Worm (Caenorhabditis elegans) whole organism, young adult: ENCODE results near the gene glt-4.

Experiments
- B0019.2 ChIP-seq: fragments of 200-800 bp; sonication (Bioruptor generic); conservative IDR thresholded peaks from 2 replicates; pipeline ENCODE4 v1.3.6; 2022; ENCODE audit warnings: missing genetic modification reagents, missing genetic modification characterization, missing compliant biosample characterization
- B0035.1 ChIP-seq: sonication (generic microtip); optimal IDR thresholded peaks from 2 replicates; lab custom pipeline; 2016; ENCODE audit warnings: missing genetic modification characterization, mild to moderate bottlenecking, missing compliant biosample characterization, missing genotype, missing genetic modification reagents
- B0261.1 ChIP-seq: sonication (generic microtip); optimal IDR thresholded peaks from 2 replicates; lab custom pipeline; 2016; ENCODE audit warnings: mild to moderate bottlenecking, missing genetic modification characterization, moderate library complexity, missing compliant biosample characterization
- C17E4.6 ChIP-seq: fragments of 200-800 bp; sonication (Bioruptor generic); IDR thresholded peaks from 2 replicates; pipeline ENCODE4 v1.3.6; 2022; ENCODE audit warnings: missing genetic modification reagents, missing genetic modification characterization, missing compliant biosample characterization
- F10E7.11 ChIP-seq: sonication (generic microtip); optimal IDR thresholded peaks from 2 replicates; lab custom pipeline; 2017; ENCODE audit warnings: mild to moderate bottlenecking, missing genetic modification characterization, moderate library complexity, missing compliant biosample characterization
- F33H1.4 ChIP-seq: fragments of 200-800 bp; sonication (Bioruptor generic); IDR thresholded peaks from 2 replicates; pipeline ENCODE4 v1.3.6; 2022; ENCODE audit warnings: missing genetic modification reagents, missing genetic modification characterization, missing compliant biosample characterization
- F39B2.1 ChIP-seq: fragments of 200-800 bp; sonication (Bioruptor generic); IDR thresholded peaks from 2 replicates; pipeline ENCODE4 v1.3.6; 2022; ENCODE audit warnings: missing genetic modification reagents, missing genetic modification characterization, missing compliant biosample characterization
- F49E8.2 ChIP-seq: sonication (generic microtip); optimal IDR thresholded peaks from 3 replicates; lab custom pipeline; 2017; ENCODE audit warnings: missing genetic modification characterization, mild to moderate bottlenecking, missing compliant biosample characterization, antibody characterized with exemption, moderate library complexity; ENCODE audit not compliant: insufficient read depth
- T07F8.4 ChIP-seq: sonication (generic microtip); optimal IDR thresholded peaks from 2 replicates; lab custom pipeline; 2016; ENCODE audit warnings: mild to moderate bottlenecking, missing genetic modification characterization, moderate library complexity, missing compliant biosample characterization
- Y53G8AR.9 ChIP-seq: fragments of 200-800 bp; sonication (Bioruptor generic); conservative IDR thresholded peaks from 2 replicates; pipeline ENCODE4 v1.3.6; 2022; ENCODE audit warnings: missing genetic modification reagents, missing genetic modification characterization, missing compliant biosample characterization
- Y79H2A.3 ChIP-seq: fragments of 200-800 bp; sonication (Bioruptor generic); conservative IDR thresholded peaks from 2 replicates; pipeline ENCODE4 v1.3.6; 2022; ENCODE audit warnings: missing genetic modification reagents, missing genetic modification characterization, missing compliant biosample characterization
- attf-3 ChIP-seq: fragments of 200-800 bp; sonication (Bioruptor generic); conservative IDR thresholded peaks from 2 replicates; pipeline ENCODE4 v1.3.6; 2022; ENCODE audit warnings: missing genetic modification reagents, missing genetic modification characterization, missing compliant biosample characterization
- attf-6 ChIP-seq: fragments of 200-800 bp; sonication (Bioruptor generic); IDR thresholded peaks from 2 replicates; pipeline ENCODE4 v1.3.6; 2022; ENCODE audit warnings: missing genetic modification reagents, missing genetic modification characterization, missing compliant biosample characterization
- bed-1 ChIP-seq: fragments of 200-800 bp; sonication (Bioruptor generic); IDR thresholded peaks from 2 replicates; pipeline ENCODE4 v1.3.6; 2022; ENCODE audit warnings: missing genetic modification reagents, missing genetic modification characterization, missing compliant biosample characterization
- bed-2 ChIP-seq: fragments of 200-800 bp; sonication (Bioruptor generic); IDR thresholded peaks from 2 replicates; pipeline ENCODE4 v1.3.6; 2022; ENCODE audit warnings: missing genetic modification reagents, missing genetic modification characterization, missing compliant biosample characterization
- ccch-3 ChIP-seq: fragments of 200-800 bp; sonication (Bioruptor generic); optimal IDR thresholded peaks from 2 replicates; lab custom pipeline; 2018; ENCODE audit warnings: mild to moderate bottlenecking, missing genetic modification characterization, missing compliant biosample characterization
- cebp-1 ChIP-seq, 2 experiments: fragments of 200-800 bp in 1 of 2; sonication (Bioruptor generic) in 1 of 2; sonication (generic microtip) in 1 of 2; IDR thresholded peaks in 1 of 2; optimal IDR thresholded peaks in 1 of 2; 2 replicates each; pipeline versions ENCODE4 v1.3.6 to Lab custom; 2017 to 2022; ENCODE audit warnings: missing compliant biosample characterization in 2 of 2, missing genetic modification characterization in 2 of 2, mild to moderate bottlenecking in 1 of 2, missing genetic modification reagents in 1 of 2, moderate library complexity in 1 of 2
- ceh-27 ChIP-seq: fragments of 200-800 bp; sonication (Bioruptor generic); optimal IDR thresholded peaks from 2 replicates; lab custom pipeline; 2018; ENCODE audit warnings: mild to moderate bottlenecking, missing genetic modification characterization, moderate library complexity, missing compliant biosample characterization
- ceh-58 ChIP-seq: fragments of 200-800 bp; sonication (Bioruptor generic); IDR thresholded peaks from 2 replicates; pipeline ENCODE4 v1.3.6; 2022; ENCODE audit warnings: missing genetic modification characterization, missing compliant biosample characterization
- chd-7 ChIP-seq: sonication (generic microtip); optimal IDR thresholded peaks from 2 replicates; lab custom pipeline; 2016; ENCODE audit warnings: mild to moderate bottlenecking, missing genetic modification characterization, moderate library complexity, missing compliant biosample characterization
- die-1 ChIP-seq: sonication (generic microtip); optimal IDR thresholded peaks from 2 replicates; lab custom pipeline; 2016; ENCODE audit warnings: missing genotype, mild to moderate bottlenecking, missing genetic modification characterization, missing compliant biosample characterization
- dpff-1 ChIP-seq: sonication (generic microtip); optimal IDR thresholded peaks from 2 replicates; lab custom pipeline; 2017; ENCODE audit warnings: mild to moderate bottlenecking, missing genetic modification characterization, missing compliant biosample characterization
- egl-18 ChIP-seq: fragments of 200-800 bp; sonication (Bioruptor generic); IDR thresholded peaks from 2 replicates; pipeline ENCODE4 v1.3.6; 2022; ENCODE audit warnings: missing genetic modification reagents, missing genetic modification characterization, missing compliant biosample characterization
- egrh-3 ChIP-seq: fragments of 200-800 bp; sonication (Bioruptor generic); IDR thresholded peaks from 2 replicates; pipeline ENCODE4 v1.3.6; 2022; ENCODE audit warnings: missing genetic modification reagents, missing genetic modification characterization, missing compliant biosample characterization
- fkh-3 ChIP-seq: sonication (generic microtip); optimal IDR thresholded peaks from 2 replicates; lab custom pipeline; 2016; ENCODE audit warnings: mild to moderate bottlenecking, missing genetic modification characterization, missing compliant biosample characterization
- gei-17 ChIP-seq: fragments of 200-800 bp; sonication (Bioruptor generic); optimal IDR thresholded peaks from 2 replicates; lab custom pipeline; 2018; ENCODE audit warnings: mild to moderate bottlenecking, missing genetic modification characterization, missing compliant biosample characterization
- hsf-1 ChIP-seq: fragments of 200-800 bp; sonication (Bioruptor generic); IDR thresholded peaks from 2 replicates; pipeline ENCODE4 v1.3.6; 2022; ENCODE audit warnings: missing genetic modification reagents, missing genetic modification characterization, missing compliant biosample characterization
- let-607 ChIP-seq, 2 experiments: fragments of 200-800 bp in 1 of 2; sonication (Bioruptor generic) in 1 of 2; sonication (generic microtip) in 1 of 2; optimal IDR thresholded peaks; 2 replicates each; lab custom pipeline; 2016 to 2018; ENCODE audit warnings: mild to moderate bottlenecking in 2 of 2, missing compliant biosample characterization in 2 of 2, missing genetic modification characterization in 2 of 2, moderate library complexity in 2 of 2, missing genotype in 1 of 2
- lin-35 ChIP-seq, 3 experiments: fragments of 150-350 bp in 2 of 3; sonication (generic microtip) in 1 of 3; optimal IDR thresholded peaks; 2 replicates each; lab custom pipeline; 2014 to 2018; ENCODE audit warnings: missing biosample characterization in 3 of 3, missing genetic modification characterization in 3 of 3, missing genetic modification reagents in 3 of 3
- madf-10 ChIP-seq: sonication (generic microtip); optimal IDR thresholded peaks from 2 replicates; lab custom pipeline; 2016; ENCODE audit warnings: mild to moderate bottlenecking, missing genetic modification characterization, missing compliant biosample characterization
- madf-8 ChIP-seq: fragments of 200-800 bp; sonication (Bioruptor generic); conservative IDR thresholded peaks from 2 replicates; pipeline ENCODE4 v1.3.6; 2022; ENCODE audit warnings: missing genetic modification reagents, missing genetic modification characterization, missing compliant biosample characterization
- mcd-1 ChIP-seq: fragments of 200-800 bp; sonication (Bioruptor generic); IDR thresholded peaks from 2 replicates; pipeline ENCODE4 v1.3.6; 2022; ENCODE audit warnings: missing genetic modification reagents, missing genetic modification characterization, missing compliant biosample characterization
- mel-28 ChIP-seq: sonication (generic microtip); optimal IDR thresholded peaks from 2 replicates; lab custom pipeline; 2016; ENCODE audit warnings: borderline replicate concordance, mild to moderate bottlenecking, missing genetic modification characterization, missing compliant biosample characterization
- nfya-2 ChIP-seq: fragments of 200-800 bp; sonication (Bioruptor generic); IDR thresholded peaks from 2 replicates; pipeline ENCODE4 v1.3.6; 2022; ENCODE audit warnings: missing genetic modification reagents, missing genetic modification characterization, missing compliant biosample characterization
- nhr-179 ChIP-seq: sonication (generic microtip); optimal IDR thresholded peaks from 2 replicates; lab custom pipeline; 2016; ENCODE audit warnings: mild to moderate bottlenecking, missing genetic modification characterization, missing compliant biosample characterization
- nhr-27 ChIP-seq: fragments of 200-800 bp; sonication (Bioruptor generic); optimal IDR thresholded peaks from 2 replicates; lab custom pipeline; 2018; ENCODE audit warnings: mild to moderate bottlenecking, missing genetic modification characterization, moderate library complexity, missing compliant biosample characterization
- nhr-90 ChIP-seq: sonication (generic microtip); optimal IDR thresholded peaks from 2 replicates; lab custom pipeline; 2016; ENCODE audit warnings: missing genotype, mild to moderate bottlenecking, missing genetic modification characterization, missing compliant biosample characterization
- pbrm-1 ChIP-seq: fragments of 200-800 bp; sonication (Bioruptor generic); IDR thresholded peaks from 2 replicates; pipeline ENCODE4 v1.3.6; 2022; ENCODE audit warnings: missing genetic modification reagents, missing genetic modification characterization, missing compliant biosample characterization
- rec-8 ChIP-seq, 2 experiments: sonication (generic microtip); optimal IDR thresholded peaks; 2 replicates each; lab custom pipeline; 2016; ENCODE audit warnings: mild to moderate bottlenecking in 2 of 2, missing genetic modification characterization in 2 of 2, missing genetic modification reagents in 2 of 2, missing genotype in 2 of 2, missing biosample characterization in 1 of 2, missing compliant biosample characterization in 1 of 2, moderate library complexity in 1 of 2
- repo-1 ChIP-seq: sonication (generic microtip); optimal IDR thresholded peaks from 2 replicates; lab custom pipeline; 2017; ENCODE audit warnings: mild to moderate bottlenecking, missing genetic modification characterization, missing compliant biosample characterization
- sptf-2 ChIP-seq: fragments of 200-800 bp; sonication (Bioruptor generic); optimal IDR thresholded peaks from 2 replicates; lab custom pipeline; 2018; ENCODE audit warnings: mild to moderate bottlenecking, missing genetic modification characterization, missing compliant biosample characterization
- tbp1 ChIP-seq: fragments of 200-800 bp; sonication (Bioruptor generic); optimal IDR thresholded peaks from 2 replicates; lab custom pipeline; 2018; ENCODE audit warnings: mild to moderate bottlenecking, missing genetic modification characterization, missing compliant biosample characterization
- zim-3 ChIP-seq: sonication (generic microtip); optimal IDR thresholded peaks from 2 replicates; lab custom pipeline; 2017; ENCODE audit warnings: mild to moderate bottlenecking, missing genetic modification characterization, moderate library complexity, missing compliant biosample characterization
- ztf-28 ChIP-seq: fragments of 200-800 bp; sonication (Bioruptor generic); IDR thresholded peaks from 2 replicates; pipeline ENCODE4 v1.3.6; 2022; ENCODE audit warnings: missing genetic modification reagents, missing genetic modification characterization, missing compliant biosample characterization
- ztf-6 ChIP-seq: fragments of 200-800 bp; sonication (Bioruptor generic); IDR thresholded peaks from 2 replicates; pipeline ENCODE4 v1.3.6; 2022; ENCODE audit warnings: missing genetic modification reagents, missing genetic modification characterization, missing compliant biosample characterization

glt-4 gene

DNA sequence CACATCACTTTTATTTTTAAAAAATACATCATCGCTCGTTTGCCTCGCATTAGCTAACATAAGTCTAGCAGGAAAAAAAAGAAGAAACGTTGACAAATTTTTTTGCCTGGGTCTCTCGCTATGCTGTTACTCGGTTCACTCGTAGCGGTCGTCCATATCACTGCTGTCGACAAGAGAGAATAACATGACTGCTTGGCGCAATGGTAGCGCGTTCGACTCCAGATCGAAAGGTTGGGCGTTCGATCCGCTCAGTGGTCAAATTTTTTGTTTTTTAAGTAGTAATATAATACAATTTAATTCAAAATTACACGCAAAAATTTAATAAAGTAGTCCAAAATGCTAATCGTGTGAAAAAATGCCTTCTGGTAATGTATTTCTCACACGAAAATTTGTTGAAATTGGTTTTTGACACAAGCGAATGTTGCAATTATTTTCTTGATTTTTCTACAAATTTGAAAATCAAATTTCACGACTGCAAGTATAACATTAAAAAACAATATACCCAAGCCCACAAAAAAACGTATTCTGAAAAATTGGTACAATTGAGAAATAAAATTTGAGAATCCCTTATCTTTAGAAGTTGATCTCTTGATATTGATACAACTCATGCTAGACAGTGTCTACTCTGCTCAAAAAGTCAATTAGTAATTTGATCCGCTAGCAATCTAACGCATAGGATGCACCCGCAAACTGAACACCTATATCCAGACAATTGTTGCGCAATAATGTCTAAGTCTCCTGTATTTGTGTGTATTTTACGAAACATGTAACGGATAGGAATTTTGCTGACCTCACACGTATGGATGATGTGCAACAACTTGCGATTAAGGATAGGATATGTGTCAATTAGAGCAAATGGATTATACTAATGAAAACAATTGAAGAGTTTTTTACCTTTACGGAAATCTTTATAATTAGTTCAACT is 31.8 kb upstream of the glt-4 start (continued):
- TF ChIP-seq sptf-2 (GFP tag; lab: Kevin White, UChicago) (peak; percentile 41), egrh-3 (GFP tag; lab: Robert Waterston, UW) (no peak), fkh-3 (peak; percentile 36), nfya-2 (no peak), ceh-58 (0 out of 2 replicates have a peak, but pooled peaks have one; percentile 84), tbp1 (GFP tag; lab: Kevin White, UChicago) (peak; percentile 97), nhr-179 (tag; lab: Kevin White, UChicago) (peak; percentile 58), F33H1.4 (no peak), bed-1 (GFP tag; lab: Robert Waterston, UW) (no peak), lin-35 (GFP tag; optimal IDR thresholded peaks at IDR 0.05; lab: Kevin White, UChicago) (no peak), madf-10 (tag; lab: Kevin White, UChicago) (peak; percentile 71), ceh-27 (GFP tag; lab: Kevin White, UChicago) (peak; percentile 47), nhr-27 (no peak), cebp-1 (GFP tag; IDR thresholded peaks at IDR 0.05; lab: Robert Waterston, UW) (no peak), cebp-1 (tag; optimal IDR thresholded peaks at IDR 0.05; lab: Kevin White, UChicago) (no peak), B0019.2 (GFP tag; lab: Robert Waterston, UW) (no peak), chd-7 (tag; lab: Kevin White, UChicago) (no peak), F39B2.1 (GFP tag; lab: Robert Waterston, UW) (no peak), ccch-3 (GFP tag; lab: Kevin White, UChicago) (no peak), zim-3 (peak; percentile 69), dpff-1 (tag; lab: Kevin White, UChicago) (no peak), gei-17 (peak; percentile 28), pbrm-1 (peak; percentile 85), Y79H2A.3 (no peak), die-1 (tag; lab: Kevin White, UChicago) (peak; percentile 80), B0035.1 (tag; lab: Kevin White, UChicago) (peak; percentile 62), bed-2 (GFP tag; lab: Robert Waterston, UW) (no peak), ztf-28 (GFP tag; lab: Robert Waterston, UW) (no peak), attf-6 (no peak), madf-8 (GFP tag; lab: Robert Waterston, UW) (no peak), attf-3 (GFP tag; lab: Robert Waterston, UW) (no peak), C17E4.6 (no peak), mel-28 (tag; lab: Kevin White, UChicago) (no peak), B0261.1 (peak; percentile 97), mcd-1 (GFP tag; lab: Robert Waterston, UW) (no peak), ztf-6 (GFP tag; lab: Robert Waterston, UW) (no peak), repo-1 (tag; lab: Kevin White, UChicago) (peak; percentile 56), F49E8.2 (tag; lab: Kevin White, UChicago) (no peak), F10E7.11 (peak; percentile 26), Y53G8AR.9 (GFP tag; lab: Robert Waterston, UW) (no peak), nhr-90 (peak; percentile 81), let-607 (tag; optimal IDR thresholded peaks at IDR 0.05; lab: Kevin White, UChicago) (peak; percentile 39 to 67), T07F8.4 (tag; lab: Kevin White, UChicago) (peak; percentile 61), egl-18 (GFP tag; lab: Robert Waterston, UW) (no peak), hsf-1 (GFP tag; lab: Robert Waterston, UW) (no peak), rec-8 (tag; optimal IDR thresholded peaks at IDR 0.05; lab: Kevin White, UChicago) (peak; percentile 40 to 76)
